Fruit fly (Drosophila melanogaster) whole organism, prepupa: ENCODE data around the gene PIG-K.

Experiments
- Blimp-1 ChIP-seq: fragments of 200-800 bp; sonication (Bioruptor generic); optimal IDR thresholded peaks from 3 replicates; lab custom pipeline; 2017; ENCODE audit warnings: missing biosample characterization, missing genetic modification characterization, mild to moderate bottlenecking, moderate library complexity, missing genetic modification reagents
- CG10631 ChIP-seq: fragments of 200-800 bp; sonication (Bioruptor generic); optimal IDR thresholded peaks from 2 replicates; lab custom pipeline; 2016; ENCODE audit warnings: missing biosample characterization, missing genetic modification characterization
- CG11294 ChIP-seq: fragments of 200-800 bp; sonication (Bioruptor generic); IDR thresholded peaks from 2 replicates; pipeline ENCODE4 v1.3.6; 2022; ENCODE audit warnings: missing biosample characterization, missing genetic modification characterization
- CG11762 ChIP-seq: fragments of 200-800 bp; sonication (Bioruptor generic); optimal IDR thresholded peaks from 3 replicates; lab custom pipeline; 2016; ENCODE audit warnings: missing biosample characterization, missing genetic modification characterization; ENCODE audit not compliant: insufficient read depth
- CG11902 ChIP-seq: fragments of 200-800 bp; sonication (Bioruptor generic); optimal IDR thresholded peaks from 3 replicates; lab custom pipeline; 2016; ENCODE audit warnings: missing biosample characterization, missing genetic modification characterization
- CG15336 ChIP-seq: fragments of 200-800 bp; sonication (Bioruptor generic); IDR thresholded peaks from 2 replicates; pipeline ENCODE4 v1.3.6; 2022; ENCODE audit warnings: missing biosample characterization, missing genetic modification characterization
- CG1621 ChIP-seq: fragments of 200-800 bp; sonication (Bioruptor generic); optimal IDR thresholded peaks from 3 replicates; lab custom pipeline; 2018; ENCODE audit warnings: missing biosample characterization, mild to moderate bottlenecking, missing genetic modification characterization
- CG16779 ChIP-seq: fragments of 200-800 bp; sonication (Bioruptor generic); optimal IDR thresholded peaks from 3 replicates; lab custom pipeline; 2017; ENCODE audit warnings: missing biosample characterization, mild to moderate bottlenecking, missing genetic modification characterization
- CG3032 ChIP-seq: fragments of 200-800 bp; optimal IDR thresholded peaks from 2 replicates; lab custom pipeline; 2019; ENCODE audit warnings: missing biosample characterization, mild to moderate bottlenecking, missing genetic modification characterization, moderate library complexity
- CG31627 ChIP-seq: fragments of 200-800 bp; sonication (Bioruptor generic); optimal IDR thresholded peaks from 3 replicates; lab custom pipeline; 2016; ENCODE audit warnings: missing biosample characterization, missing genetic modification characterization
- CG32006 ChIP-seq: fragments of 200-800 bp; sonication (Bioruptor generic); optimal IDR thresholded peaks from 3 replicates; lab custom pipeline; 2017; ENCODE audit warnings: missing biosample characterization, mild to moderate bottlenecking, missing genetic modification characterization
- CG34406 ChIP-seq: fragments of 200-800 bp; sonication (Bioruptor generic); optimal IDR thresholded peaks from 3 replicates; lab custom pipeline; 2016; ENCODE audit warnings: missing biosample characterization, missing genetic modification characterization
- CG3919 ChIP-seq: fragments of 200-800 bp; sonication (Bioruptor generic); optimal IDR thresholded peaks from 3 replicates; lab custom pipeline; 2016; ENCODE audit warnings: missing biosample characterization, missing genetic modification characterization
- CG4318 ChIP-seq: fragments of 200-800 bp; sonication (Bioruptor generic); optimal IDR thresholded peaks from 3 replicates; lab custom pipeline; 2017; ENCODE audit warnings: missing biosample characterization, mild to moderate bottlenecking, missing genetic modification characterization
- CG6276 ChIP-seq: fragments of 200-800 bp; sonication (Bioruptor generic); optimal IDR thresholded peaks from 2 replicates; lab custom pipeline; 2017; ENCODE audit warnings: missing biosample characterization, mild to moderate bottlenecking, missing genetic modification characterization
- CG6792 ChIP-seq: fragments of 200-800 bp; sonication (Bioruptor generic); optimal IDR thresholded peaks from 3 replicates; lab custom pipeline; 2016; ENCODE audit warnings: missing biosample characterization, missing genetic modification characterization
- CG6854 ChIP-seq: fragments of 200-800 bp; sonication (Bioruptor generic); optimal IDR thresholded peaks from 2 replicates; lab custom pipeline; 2017; ENCODE audit warnings: missing biosample characterization, mild to moderate bottlenecking, missing genetic modification characterization
- CG8119 ChIP-seq: fragments of 200-800 bp; sonication (Bioruptor generic); IDR thresholded peaks from 3 replicates; pipeline ENCODE4 v1.3.6; 2022; ENCODE audit warnings: missing biosample characterization, missing genetic modification characterization
- CG8319 ChIP-seq: fragments of 200-800 bp; sonication (Bioruptor generic); optimal IDR thresholded peaks from 3 replicates; lab custom pipeline; 2016; ENCODE audit warnings: missing biosample characterization, missing genetic modification characterization
- CG8632 ChIP-seq: fragments of 200-800 bp; sonication (Bioruptor generic); optimal IDR thresholded peaks from 3 replicates; lab custom pipeline; 2016; ENCODE audit warnings: missing biosample characterization, missing genetic modification characterization
- CG9139 ChIP-seq: fragments of 200-800 bp; sonication (Bioruptor generic); optimal IDR thresholded peaks from 3 replicates; lab custom pipeline; 2017; ENCODE audit warnings: missing biosample characterization, mild to moderate bottlenecking, missing genetic modification characterization
- Eip75B ChIP-seq: fragments of 200-800 bp; sonication (Bioruptor generic); optimal IDR thresholded peaks from 3 replicates; lab custom pipeline; 2016; ENCODE audit warnings: missing biosample characterization, missing genetic modification characterization
- Eip78C ChIP-seq: fragments of 200-800 bp; sonication (Bioruptor generic); peaks from one replicate; lab custom pipeline; 2016; ENCODE audit warnings: missing biosample characterization, missing genetic modification characterization
- Eip93F ChIP-seq: fragments of 200-800 bp; sonication (Bioruptor generic); optimal IDR thresholded peaks from 2 replicates; lab custom pipeline; 2016; ENCODE audit warnings: missing biosample characterization, mild to moderate bottlenecking, missing genetic modification characterization
- Ets96B ChIP-seq: fragments of 200-800 bp; optimal IDR thresholded peaks from 2 replicates; lab custom pipeline; 2019; ENCODE audit warnings: missing biosample characterization, mild to moderate bottlenecking, missing genetic modification characterization, moderate library complexity
- Gug ChIP-seq: fragments of 200-800 bp; sonication (Bioruptor generic); IDR thresholded peaks from 2 replicates; pipeline ENCODE4 v1.3.6; 2022; ENCODE audit warnings: missing biosample characterization, missing genetic modification characterization
- Hr38 ChIP-seq: sonication (Bioruptor generic); optimal IDR thresholded peaks from 2 replicates; lab custom pipeline; 2016; ENCODE audit warnings: missing biosample characterization, missing genetic modification characterization
- Hr39 ChIP-seq: fragments of 200-800 bp; sonication (Bioruptor generic); optimal IDR thresholded peaks from 2 replicates; lab custom pipeline; 2016; ENCODE audit warnings: missing biosample characterization, missing genetic modification characterization
- Lpt ChIP-seq: fragments of 200-800 bp; sonication (Bioruptor generic); optimal IDR thresholded peaks from 3 replicates; lab custom pipeline; 2016; ENCODE audit warnings: missing biosample characterization, missing genetic modification characterization
- Met ChIP-seq: fragments of 200-800 bp; sonication (Bioruptor generic); optimal IDR thresholded peaks from 3 replicates; lab custom pipeline; 2016; ENCODE audit warnings: missing biosample characterization, missing genetic modification characterization
- Sox14 ChIP-seq: fragments of 200-800 bp; sonication (Bioruptor generic); optimal IDR thresholded peaks from 3 replicates; lab custom pipeline; 2016; ENCODE audit warnings: missing biosample characterization, missing genetic modification characterization
- Sox15 ChIP-seq: fragments of 200-800 bp; sonication (Bioruptor generic); optimal IDR thresholded peaks from 3 replicates; lab custom pipeline; 2016; ENCODE audit warnings: missing biosample characterization, missing genetic modification characterization
- achi ChIP-seq: fragments of 200-800 bp; sonication (Bioruptor generic); optimal IDR thresholded peaks from 3 replicates; lab custom pipeline; 2016; ENCODE audit warnings: missing biosample characterization, missing genetic modification characterization
- cyc ChIP-seq: fragments of 200-800 bp; sonication (Bioruptor generic); optimal IDR thresholded peaks from 3 replicates; lab custom pipeline; 2016; ENCODE audit warnings: missing biosample characterization, missing genetic modification characterization
- dac ChIP-seq: fragments of 200-800 bp; sonication (Bioruptor generic); optimal IDR thresholded peaks from 2 replicates; lab custom pipeline; 2017; ENCODE audit warnings: missing biosample characterization, mild to moderate bottlenecking, missing genetic modification characterization
- dsx ChIP-seq: fragments of 200-800 bp; optimal IDR thresholded peaks from 3 replicates; lab custom pipeline; 2019; ENCODE audit warnings: missing biosample characterization, mild to moderate bottlenecking, missing genetic modification characterization, moderate library complexity; ENCODE audit not compliant: poor library complexity, severe bottlenecking
- eg ChIP-seq: fragments of 200-800 bp; sonication (Bioruptor generic); IDR thresholded peaks from 3 replicates; pipeline ENCODE4 v1.3.6; 2022; ENCODE audit warnings: missing biosample characterization, missing genetic modification characterization
- fd85E ChIP-seq: fragments of 200-800 bp; sonication (Bioruptor generic); optimal IDR thresholded peaks from 3 replicates; lab custom pipeline; 2016; ENCODE audit warnings: missing biosample characterization, missing genetic modification characterization
- fkh ChIP-seq: fragments of 200-800 bp; sonication (Bioruptor generic); optimal IDR thresholded peaks from 3 replicates; lab custom pipeline; 2017; ENCODE audit warnings: missing biosample characterization, mild to moderate bottlenecking, missing genetic modification characterization, moderate library complexity
- lz ChIP-seq: fragments of 200-800 bp; sonication (Bioruptor generic); optimal IDR thresholded peaks from 3 replicates; lab custom pipeline; 2016; ENCODE audit warnings: missing biosample characterization, missing genetic modification characterization
- net ChIP-seq: fragments of 200-800 bp; sonication (Bioruptor generic); optimal IDR thresholded peaks from 3 replicates; lab custom pipeline; 2016; ENCODE audit warnings: missing biosample characterization, missing genetic modification characterization
- pdm3 ChIP-seq: fragments of 200-800 bp; sonication (Bioruptor generic); optimal IDR thresholded peaks from 3 replicates; lab custom pipeline; 2016; ENCODE audit warnings: missing biosample characterization, missing genetic modification characterization
- svp ChIP-seq: fragments of 200-800 bp; sonication (Bioruptor generic); peaks from one replicate; lab custom pipeline; 2016; ENCODE audit warnings: missing biosample characterization, missing genetic modification characterization
- topi ChIP-seq: fragments of 200-800 bp; sonication (Bioruptor generic); optimal IDR thresholded peaks from 3 replicates; lab custom pipeline; 2016; ENCODE audit warnings: missing biosample characterization, missing genetic modification characterization
- vri ChIP-seq: fragments of 200-800 bp; sonication (Bioruptor generic); optimal IDR thresholded peaks from 3 replicates; lab custom pipeline; 2016; ENCODE audit warnings: missing biosample characterization, mild to moderate bottlenecking, missing genetic modification characterization

PIG-K gene

dm6 chrX:2041981-2042847, 33.0 kb upstream of the PIG-K start, which contains the start of the genes Actn and usp (continued):
- TF ChIP-seq CG31627 (GFP tag; lab: Kevin White, UChicago) = peak; percentile 40
- TF ChIP-seq lz (GFP tag; lab: Kevin White, UChicago) = peak; percentile 32
- no peak for TF ChIP-seq Lpt (GFP tag; lab: Kevin White, UChicago)
- TF ChIP-seq achi (GFP tag; lab: Kevin White, UChicago) = no peak
- no peak for TF ChIP-seq CG11902 (GFP tag; lab: Kevin White, UChicago)
- no peak for TF ChIP-seq CG34406 (GFP tag; lab: Kevin White, UChicago)
- TF ChIP-seq topi (GFP tag; lab: Kevin White, UChicago) = peak; percentile 32
- peak; percentile 44 for TF ChIP-seq pdm3 (GFP tag; lab: Kevin White, UChicago)
- no peak for TF ChIP-seq Eip93F (GFP tag; lab: Kevin White, UChicago)
- TF ChIP-seq CG6276 (GFP tag; lab: Kevin White, UChicago) = no peak
- peak; percentile 96 for TF ChIP-seq dsx (GFP tag; lab: Kevin White, UChicago)
- peak; percentile 25 for TF ChIP-seq CG3919 (GFP tag; lab: Kevin White, UChicago)
- TF ChIP-seq Eip78C (GFP tag; lab: Kevin White, UChicago) = peak; percentile 78
- TF ChIP-seq svp = peak; percentile 80
- TF ChIP-seq Eip75B (GFP tag; lab: Kevin White, UChicago) = no peak
- TF ChIP-seq Sox15 = no peak
- peak; percentile 63 for TF ChIP-seq CG6854 (GFP tag; lab: Kevin White, UChicago)

- TF ChIP-seq Hr38 (GFP tag; lab: Kevin White, UChicago) (no peak), Eip93F (GFP tag; lab: Kevin White, UChicago) (no peak), CG1621 (tag; lab: Kevin White, UChicago) (peak; percentile 42), fkh (GFP tag; lab: Kevin White, UChicago) (no peak), Eip78C (GFP tag; lab: Kevin White, UChicago) (peak; percentile 88), CG6792 (GFP tag; lab: Kevin White, UChicago) (peak; percentile 68), eg (GFP tag; lab: Robert Waterston, UW) (no peak; the same call in 1 of the 3 replicates), CG6276 (GFP tag; lab: Kevin White, UChicago) (peak; percentile 54), CG34406 (GFP tag; lab: Kevin White, UChicago) (peak; percentile 64), net (peak; percentile 43), achi (GFP tag; lab: Kevin White, UChicago) (peak; percentile 59), Ets96B (tag; lab: Kevin White, UChicago) (peak; percentile 43), dac (peak; percentile 3), CG15336 (GFP tag; lab: Robert Waterston, UW) (peak; percentile 65), CG8632 (GFP tag; lab: Kevin White, UChicago) (peak; percentile 42), CG8119 (GFP tag; lab: Robert Waterston, UW) (0 out of 3 replicates have a peak, but pooled peaks have one; percentile 32), Sox14 (GFP tag; lab: Kevin White, UChicago) (peak; percentile 82), fd85E (GFP tag; lab: Kevin White, UChicago) (no peak), Met (peak; percentile 76), Eip75B (GFP tag; lab: Kevin White, UChicago) (peak; percentile 70), CG9139 (GFP tag; lab: Kevin White, UChicago) (peak; percentile 43), vri (peak; percentile 68), Blimp-1 (no peak), Gug (GFP tag; lab: Robert Waterston, UW) (0 out of 2 replicates have a peak, but pooled peaks have one; percentile 26), CG10631 (GFP tag; lab: Kevin White, UChicago) (peak; percentile 70), CG8319 (GFP tag; lab: Kevin White, UChicago) (peak; percentile 61), cyc (GFP tag; lab: Kevin White, UChicago) (peak; percentile 82), CG16779 (tag; lab: Kevin White, UChicago) (no peak), CG6854 (GFP tag; lab: Kevin White, UChicago) (no peak), topi (GFP tag; lab: Kevin White, UChicago) (peak; percentile 77), Hr39 (GFP tag; lab: Kevin White, UChicago) (peak; percentile 75), CG11762 (GFP tag; lab: Kevin White, UChicago) (peak; percentile 26), CG11294 (GFP tag; lab: Robert Waterston, UW) (no peak; the same call in 1 of the 2 replicates), CG32006 (peak; percentile 65), dsx (GFP tag; lab: Kevin White, UChicago) (peak; percentile 33), CG31627 (GFP tag; lab: Kevin White, UChicago) (peak; percentile 81), CG3032 (tag; lab: Kevin White, UChicago) (peak; percentile 69), CG4318 (GFP tag; lab: Kevin White, UChicago) (peak; percentile 33)
These were observed 32.3 kb upstream of the PIG-K start, which contains the start of gene CG4313 for dm6 chrX:2041312-2041918. TSS of gene CG4313 (plus strand) at chrX:2041868.
